Worm (Caenorhabditis elegans): ENCODE results near the gene ooc-3.

The ooc-3 gene

ce11 chrII:11537115-11537514, 42.0 kb upstream of the ooc-3 start (continued):
- TF ChIP-seq pag-3 (tag; optimal IDR thresholded peaks at IDR 0.05; ENCODE audit: borderline replicate concordance) (no peak), npax-4 (tag; optimal IDR thresholded peaks at IDR 0.05) (no peak), K09A11.1 (tag; optimal IDR thresholded peaks at IDR 0.05; ENCODE audit: insufficient read depth) (no peak), ets-4 (tag; optimal IDR thresholded peaks at IDR 0.05) (no peak), dve-1 (tag; optimal IDR thresholded peaks at IDR 0.05) (no peak), ceh-30 (tag; optimal IDR thresholded peaks at IDR 0.05) (no peak), C08G9.2 (tag; optimal IDR thresholded peaks at IDR 0.05) (peak; percentile 33), dmd-4 (tag; optimal IDR thresholded peaks at IDR 0.05; ENCODE audit: borderline replicate concordance) (peak; percentile 41), F13H6.1 (tag; optimal IDR thresholded peaks at IDR 0.05) (no peak), pqm-1 (tag; optimal IDR thresholded peaks at IDR 0.05) (no peak), sox-4 (tag; optimal IDR thresholded peaks at IDR 0.05) (no peak), hlh-30 (tag; optimal IDR thresholded peaks at IDR 0.05; ENCODE audit: insufficient read depth) (peak; percentile 80), eyg-1 (tag; optimal IDR thresholded peaks at IDR 0.05) (peak; percentile 60), ceh-34 (tag; optimal IDR thresholded peaks at IDR 0.05) (peak; percentile 78), zip-5 (tag; optimal IDR thresholded peaks at IDR 0.05) (no peak), unc-3 (GFP tag; conservative IDR thresholded peaks at IDR 0.05) (no peak), unc-3 (tag; optimal IDR thresholded peaks at IDR 0.05) (no peak), pha-2 (tag; optimal IDR thresholded peaks at IDR 0.05) (no peak)

DNA sequence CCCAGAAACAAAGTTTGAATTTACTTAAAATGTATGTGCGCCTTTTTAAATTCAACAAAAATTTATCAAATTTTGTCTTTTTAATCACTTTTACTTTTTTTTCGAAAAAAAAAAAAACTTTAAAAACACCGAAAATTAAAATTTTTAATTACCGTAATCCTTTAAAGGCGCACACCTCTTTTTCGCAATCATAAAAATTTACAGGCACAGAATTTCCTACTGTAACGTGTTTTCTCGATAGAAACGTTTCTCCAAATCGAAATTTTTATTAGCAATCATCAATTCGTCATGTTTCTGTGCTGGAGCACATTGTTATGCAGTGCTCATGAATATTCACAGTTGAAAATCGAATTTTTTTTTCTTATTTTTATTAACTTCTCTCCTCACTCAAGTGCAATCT, 41.4 kb upstream of the ooc-3 start:
- no peak for TF ChIP-seq ahr-1 (tag; optimal IDR thresholded peaks at IDR 0.05)
- no peak for TF ChIP-seq ceh-34 (tag; optimal IDR thresholded peaks at IDR 0.05)
- no peak for TF ChIP-seq pha-2 (tag; optimal IDR thresholded peaks at IDR 0.05)
- no peak for TF ChIP-seq pax-1 (tag; optimal IDR thresholded peaks at IDR 0.05)
- TF ChIP-seq gmeb-2 (tag; optimal IDR thresholded peaks at IDR 0.05): no peak
- TF ChIP-seq zip-5 (tag; optimal IDR thresholded peaks at IDR 0.05): no peak
- no peak for TF ChIP-seq hlh-13 (GFP tag; optimal IDR thresholded peaks at IDR 0.05)
- no peak for TF ChIP-seq ama-1 (optimal IDR thresholded peaks at IDR 0.05)
- no peak for TF ChIP-seq ets-4 (tag; optimal IDR thresholded peaks at IDR 0.05)
- no peak for TF ChIP-seq fax-1 (tag; optimal IDR thresholded peaks at IDR 0.05)
- no peak for TF ChIP-seq sox-2 (GFP tag; IDR thresholded peaks at IDR 0.05)
- TF ChIP-seq ceh-24 (tag; optimal IDR thresholded peaks at IDR 0.05): no peak
- TF ChIP-seq nfya-1 (tag; optimal IDR thresholded peaks at IDR 0.05): no peak
- TF ChIP-seq ceh-30 (tag; optimal IDR thresholded peaks at IDR 0.05): no peak
- TF ChIP-seq ceh-2 (tag; optimal IDR thresholded peaks at IDR 0.05): no peak
- TF ChIP-seq ztf-16 (tag; optimal IDR thresholded peaks at IDR 0.05): no peak
- TF ChIP-seq pag-3 (tag; optimal IDR thresholded peaks at IDR 0.05; ENCODE audit: borderline replicate concordance): no peak
- TF ChIP-seq tbx-2 (tag; optimal IDR thresholded peaks at IDR 0.05): no peak
- TF ChIP-seq pros-1 (tag; optimal IDR thresholded peaks at IDR 0.05): no peak
- no peak for TF ChIP-seq ceh-31 (tag; optimal IDR thresholded peaks at IDR 0.05)

ce11 chrII:11535924-11536323, 40.8 kb upstream of the ooc-3 start:
- TF ChIP-seq elt-2 (tag; optimal IDR thresholded peaks at IDR 0.05) (peak; percentile 43), pqm-1 (tag; optimal IDR thresholded peaks at IDR 0.05) (no peak)

DNA sequence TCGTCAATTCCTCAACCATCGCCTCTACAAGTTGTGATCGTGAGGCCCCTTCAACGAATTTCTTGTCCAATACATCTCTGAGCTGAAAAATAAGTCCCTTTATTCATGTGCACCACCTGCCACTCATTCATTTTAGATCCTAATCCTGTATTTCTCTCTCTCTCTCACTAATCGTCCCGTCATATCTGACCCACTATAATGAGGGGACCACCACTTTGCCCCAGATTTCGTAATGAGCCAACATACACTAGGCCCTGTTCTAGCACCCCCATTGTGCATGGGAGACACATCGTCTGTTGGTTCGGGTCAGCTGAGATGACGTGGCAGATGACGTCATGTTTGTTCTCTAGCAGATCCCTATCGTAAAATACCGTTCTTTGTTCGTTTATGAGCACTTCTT, 40.3 kb upstream of the ooc-3 start:
- TF ChIP-seq ceh-18 (tag; optimal IDR thresholded peaks at IDR 0.05): no peak
- TF ChIP-seq ceh-14 (tag; optimal IDR thresholded peaks at IDR 0.05): no peak
- TF ChIP-seq hlh-6 (tag; optimal IDR thresholded peaks at IDR 0.05): no peak
- TF ChIP-seq tbx-7 (tag; optimal IDR thresholded peaks at IDR 0.05): no peak
- no peak for TF ChIP-seq unc-86 (tag; optimal IDR thresholded peaks at IDR 0.05)
- TF ChIP-seq syd-9 (tag; optimal IDR thresholded peaks at IDR 0.05): no peak
- TF ChIP-seq nhr-11 (tag; optimal IDR thresholded peaks at IDR 0.05): no peak
- TF ChIP-seq nfya-1 (tag; optimal IDR thresholded peaks at IDR 0.05): no peak
- no peak for TF ChIP-seq C38D4.7 (GFP tag; optimal IDR thresholded peaks at IDR 0.05)
- peak; percentile 48 for TF ChIP-seq tbx-2 (tag; optimal IDR thresholded peaks at IDR 0.05)
- no peak for TF ChIP-seq unc-3 (GFP tag; conservative IDR thresholded peaks at IDR 0.05)
- no peak for TF ChIP-seq unc-3 (tag; optimal IDR thresholded peaks at IDR 0.05)
- peak; percentile 36 for TF ChIP-seq sdc-2 (tag; optimal IDR thresholded peaks at IDR 0.05)
- no peak for TF ChIP-seq ceh-6 (GFP tag; optimal IDR thresholded peaks at IDR 0.05)
- no peak for TF ChIP-seq eyg-1 (tag; optimal IDR thresholded peaks at IDR 0.05)
- TF ChIP-seq fax-1 (tag; optimal IDR thresholded peaks at IDR 0.05): no peak
- peak; percentile 4 for TF ChIP-seq gmeb-2 (tag; optimal IDR thresholded peaks at IDR 0.05)
- no peak for TF ChIP-seq madf-2 (tag; optimal IDR thresholded peaks at IDR 0.05)
- TF ChIP-seq pat-9 (tag; optimal IDR thresholded peaks at IDR 0.05): no peak
- TF ChIP-seq rnt-1 (tag; optimal IDR thresholded peaks at IDR 0.05): no peak
- TF ChIP-seq T23F11.4 (GFP tag; optimal IDR thresholded peaks at IDR 0.05): no peak
- TF ChIP-seq elt-4 (tag; optimal IDR thresholded peaks at IDR 0.05): no peak
- TF ChIP-seq Y22D7AL.16 (tag; optimal IDR thresholded peaks at IDR 0.05): no peak
- no peak for TF ChIP-seq ahr-1 (tag; optimal IDR thresholded peaks at IDR 0.05)
